Worm (Caenorhabditis elegans): Measurements from ENCODE around the gene zyg-9.
"Not testable (repeated sequence)": the region's sequence is repeated elsewhere in the genome, so short reads cannot be mapped to it uniquely, and the experiment has no call there.

zyg-9 gene

ce11 chrII:8419015-8419414 lies 38.6 kb upstream of the zyg-9 start:
- peak; percentile 76 for TF ChIP-seq lsy-2 (tag; optimal IDR thresholded peaks at IDR 0.05)
- no peak for TF ChIP-seq snpc-4 (tag; optimal IDR thresholded peaks at IDR 0.05)

ce11 chrII:8419798-8420197 lies 37.8 kb upstream of the zyg-9 start, which contains the start of gene F14E5.8:
Gene F14E5.8, plus strand, starts transcription at chrII:8420098.
- not testable (repeated sequence) for TF ChIP-seq ceh-83 (GFP tag; optimal IDR thresholded peaks at IDR 0.05); tbx-8 (GFP tag; optimal IDR thresholded peaks at IDR 0.05); cnd-1 (tag; optimal IDR thresholded peaks at IDR 0.05)

ce11 chrII:8420775-8421388 lies 36.7 kb upstream of the zyg-9 start:
- no peak for TF ChIP-seq ceh-39 (tag; optimal IDR thresholded peaks at IDR 0.05)
- TF ChIP-seq mls-2 (tag; optimal IDR thresholded peaks at IDR 0.05), result no peak
- no peak for TF ChIP-seq lin-32 (GFP tag; optimal IDR thresholded peaks at IDR 0.05)
- no peak for TF ChIP-seq nhr-76 (tag; optimal IDR thresholded peaks at IDR 0.05)
- TF ChIP-seq nhr-237 (tag; optimal IDR thresholded peaks at IDR 0.05), result no peak
- TF ChIP-seq drap-1 (GFP tag; optimal IDR thresholded peaks at IDR 0.05), result no peak
- TF ChIP-seq hlh-1 (tag; optimal IDR thresholded peaks at IDR 0.05), result no peak
- TF ChIP-seq lsy-2 (tag; optimal IDR thresholded peaks at IDR 0.05), result peak; percentile 76

DNA sequence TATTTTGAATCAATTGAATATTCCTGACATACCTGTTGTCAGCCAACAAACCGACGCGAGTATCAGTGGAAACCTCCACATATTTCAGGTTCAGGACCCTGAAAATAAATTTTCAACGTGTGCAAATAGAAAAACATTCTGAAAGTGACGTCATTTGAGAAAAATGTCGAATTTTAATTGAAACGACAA lies 29.0 kb upstream of the zyg-9 start, which contains the start of gene F14E5.2:
Gene F14E5.2 (minus strand): TSS at position 101 of the 189 bp plus-strand sequence.
- TF ChIP-seq nhr-76 (tag; optimal IDR thresholded peaks at IDR 0.05), result no peak
- TF ChIP-seq mab-5 (tag; optimal IDR thresholded peaks at IDR 0.05), result no peak
- TF ChIP-seq M03D4.4 (tag; optimal IDR thresholded peaks at IDR 0.05), result no peak
- TF ChIP-seq blmp-1 (tag; optimal IDR thresholded peaks at IDR 0.05), result no peak
- TF ChIP-seq ham-2 (GFP tag; optimal IDR thresholded peaks at IDR 0.05), result no peak
- TF ChIP-seq unc-120 (tag; optimal IDR thresholded peaks at IDR 0.05; ENCODE audit: poor library complexity, severe bottlenecking), result no peak
- TF ChIP-seq pha-4 (tag; optimal IDR thresholded peaks at IDR 0.05), result no peak
- TF ChIP-seq ztf-11 (tag; optimal IDR thresholded peaks at IDR 0.05), result no peak
- no peak for TF ChIP-seq cnd-1 (tag; optimal IDR thresholded peaks at IDR 0.05)
- no peak for TF ChIP-seq elt-1 (tag; optimal IDR thresholded peaks at IDR 0.05; ENCODE audit: borderline replicate concordance, insufficient read depth)
- no peak for TF ChIP-seq hlh-1 (tag; optimal IDR thresholded peaks at IDR 0.05)
- no peak for TF ChIP-seq lin-32 (GFP tag; optimal IDR thresholded peaks at IDR 0.05)
- TF ChIP-seq nhr-2 (tag; optimal IDR thresholded peaks at IDR 0.05), result no peak

- TF ChIP-seq unc-39 (tag; optimal IDR thresholded peaks at IDR 0.05), result no peak
- TF ChIP-seq ceh-83 (GFP tag; optimal IDR thresholded peaks at IDR 0.05), result no peak
- TF ChIP-seq lin-13 (tag; optimal IDR thresholded peaks at IDR 0.05), result no peak
- peak; percentile 16 for TF ChIP-seq zip-8 (tag; optimal IDR thresholded peaks at IDR 0.05)
- TF ChIP-seq nhr-28 (tag; optimal IDR thresholded peaks at IDR 0.05), result no peak
- TF ChIP-seq lsy-2 (tag; optimal IDR thresholded peaks at IDR 0.05), result peak; percentile 43
- TF ChIP-seq hlh-1 (tag; optimal IDR thresholded peaks at IDR 0.05), result no peak
Measured at ce11 chrII:8428947-8429919, 28.4 kb upstream of the zyg-9 start.

DNA sequence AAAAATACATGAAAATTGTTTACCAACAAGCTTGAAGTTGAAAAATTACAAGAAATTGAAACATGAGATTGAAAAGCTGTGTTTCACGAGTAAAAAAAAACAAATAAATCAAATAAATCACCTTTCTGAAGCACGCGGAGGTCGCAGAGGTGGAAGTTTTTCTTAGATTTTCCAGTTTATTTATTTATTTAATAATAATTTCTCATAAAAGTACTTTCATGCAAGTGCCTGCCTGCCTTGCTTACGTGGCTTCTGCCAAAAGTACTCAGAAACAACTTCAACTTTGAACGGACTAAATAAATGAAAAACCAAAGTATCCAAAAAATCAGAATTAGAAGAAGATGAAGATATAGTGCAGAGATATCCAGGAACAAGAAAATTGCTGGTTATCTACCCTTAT lies 25.7 kb upstream of the zyg-9 start, which contains the start of gene acp-2:
Gene acp-2 (minus strand): TSS at position 101 of the 400 bp plus-strand sequence.
- TF ChIP-seq sptf-1 (tag; optimal IDR thresholded peaks at IDR 0.05) (no peak), ceh-43 (GFP tag; optimal IDR thresholded peaks at IDR 0.05) (no peak), lin-13 (tag; optimal IDR thresholded peaks at IDR 0.05) (no peak), ham-2 (GFP tag; optimal IDR thresholded peaks at IDR 0.05) (no peak), lin-32 (GFP tag; optimal IDR thresholded peaks at IDR 0.05) (no peak), tbx-8 (GFP tag; optimal IDR thresholded peaks at IDR 0.05) (no peak), pha-4 (tag; optimal IDR thresholded peaks at IDR 0.05) (no peak), mls-2 (tag; optimal IDR thresholded peaks at IDR 0.05) (no peak), unc-120 (tag; optimal IDR thresholded peaks at IDR 0.05; ENCODE audit: poor library complexity, severe bottlenecking) (no peak), drap-1 (GFP tag; optimal IDR thresholded peaks at IDR 0.05) (no peak), mep-1 (tag; optimal IDR thresholded peaks at IDR 0.05) (no peak), cnd-1 (tag; optimal IDR thresholded peaks at IDR 0.05) (no peak), ztf-11 (tag; optimal IDR thresholded peaks at IDR 0.05) (no peak), mab-5 (tag; optimal IDR thresholded peaks at IDR 0.05) (no peak), nhr-12 (tag; optimal IDR thresholded peaks at IDR 0.05) (no peak), ceh-83 (GFP tag; optimal IDR thresholded peaks at IDR 0.05) (no peak)

Data from whole organism, mixed stage, embryonic.